Fruit fly (Drosophila melanogaster) S2 (cell line): Measurements from ENCODE around the gene Prosbeta2R2.

Experiments
- CG8478 ChIP-seq: fragments of >200 bp; optimal IDR thresholded peaks from 2 replicates; lab custom pipeline; 2018
- CTCF ChIP-seq, 2 experiments: fragments of >200 bp; optimal IDR thresholded peaks; 2 replicates each; lab custom pipeline; 2018

dm6 chr3R:5261996-5262535 is 42.7 kb upstream of the Prosbeta2R2 start:
- TF ChIP-seq CG8478 (lab: Kevin White, UChicago): no peak
- no peak for TF ChIP-seq CTCF (optimal IDR thresholded peaks at IDR 0.05; lab: Kevin White, UChicago)
